Worm (Caenorhabditis elegans): ENCODE results near the gene B0432.14.

- TF ChIP-seq him-1 (tag; optimal IDR thresholded peaks at IDR 0.05) = no peak
- no peak for TF ChIP-seq W03F9.2 (tag; optimal IDR thresholded peaks at IDR 0.05)
- TF ChIP-seq dao-5 (tag; optimal IDR thresholded peaks at IDR 0.05) = no peak
Observed at ce11 chrII:300977-301772, 37.0 kb downstream of the B0432.14 start, which contains the start of gene K01A2.5.

All from whole organism, L4/young adult.